Fruit fly (Drosophila melanogaster) S2 (cell line): ENCODE results near the gene Frl.

Experiments used
- CG8478 ChIP-seq: fragments of >200 bp; optimal IDR thresholded peaks from 2 replicates; lab custom pipeline; 2018
- CTCF ChIP-seq, 2 experiments: fragments of >200 bp; optimal IDR thresholded peaks; 2 replicates each; lab custom pipeline; 2018

Gene Frl

DNA sequence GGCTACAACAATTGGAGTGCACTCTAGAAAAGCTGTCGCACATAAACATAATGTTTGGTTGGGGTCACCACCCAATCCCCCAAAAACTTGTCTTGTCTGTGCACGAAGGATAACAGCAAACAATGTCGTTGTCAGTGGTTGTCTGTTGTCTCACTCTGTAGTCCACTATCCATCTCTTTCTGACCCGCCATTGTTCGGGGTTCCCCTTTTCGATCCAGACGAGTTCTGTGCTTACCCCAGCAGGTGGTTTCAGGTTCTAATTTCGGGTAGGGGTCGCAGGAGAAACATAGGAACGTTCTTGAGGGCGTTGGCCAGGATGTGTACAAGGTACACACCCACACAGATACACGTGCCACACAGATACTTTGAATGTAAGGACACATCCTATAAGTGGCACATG, 65.8 kb downstream of the Frl start:
- TF ChIP-seq CTCF (optimal IDR thresholded peaks at IDR 0.05; lab: Kevin White, UChicago) (no peak), CG8478 (no peak)
